Fruit fly (Drosophila melanogaster) whole organism, embryonic: ENCODE measurements around the gene CG43897.

Source experiments
- Asciz ChIP-seq: fragments of 200-800 bp; sonication (Bioruptor generic); optimal IDR thresholded peaks from 2 replicates; lab custom pipeline; 2017; ENCODE audit warnings: missing biosample characterization, mild to moderate bottlenecking, missing genetic modification characterization, missing genetic modification reagents
- CG10654 ChIP-seq: fragments of 200-800 bp; sonication (Bioruptor generic); optimal IDR thresholded peaks from 2 replicates; lab custom pipeline; 2016; ENCODE audit warnings: missing biosample characterization, missing genetic modification characterization
- CG12071 ChIP-seq: fragments of 200-800 bp; sonication (Bioruptor generic); optimal IDR thresholded peaks from 3 replicates; lab custom pipeline; 2018; ENCODE audit warnings: missing biosample characterization, mild to moderate bottlenecking, missing genetic modification characterization
- CG12299 ChIP-seq: fragments of 200-800 bp; sonication (Bioruptor generic); optimal IDR thresholded peaks from 2 replicates; lab custom pipeline; 2018; ENCODE audit warnings: missing biosample characterization, mild to moderate bottlenecking, missing genetic modification characterization
- CG14014 ChIP-seq: fragments of 200-800 bp; sonication (Bioruptor generic); IDR thresholded peaks from 2 replicates; pipeline ENCODE4 v1.3.6; 2022; ENCODE audit warnings: missing biosample characterization, missing genetic modification characterization
- CG14710 ChIP-seq: fragments of 200-800 bp; sonication (Bioruptor generic); optimal IDR thresholded peaks from 3 replicates; lab custom pipeline; 2019; ENCODE audit warnings: missing biosample characterization, mild to moderate bottlenecking, missing genetic modification characterization, moderate library complexity
- CG15514 ChIP-seq: fragments of 200-800 bp; sonication (Bioruptor generic); optimal IDR thresholded peaks from 3 replicates; lab custom pipeline; 2017; ENCODE audit warnings: missing biosample characterization, missing genetic modification characterization, mild to moderate bottlenecking, moderate library complexity, missing genetic modification reagents
- CG1603 ChIP-seq: fragments of 200-800 bp; sonication (Bioruptor generic); optimal IDR thresholded peaks from 2 replicates; lab custom pipeline; 2019; ENCODE audit warnings: missing biosample characterization, mild to moderate bottlenecking, missing genetic modification characterization, moderate library complexity
- CG17186 ChIP-seq: fragments of 200-800 bp; sonication (Bioruptor generic); optimal IDR thresholded peaks from 3 replicates; lab custom pipeline; 2017; ENCODE audit warnings: missing biosample characterization, missing genetic modification reagents, missing genetic modification characterization
- CG18262 ChIP-seq: fragments of 200-800 bp; optimal IDR thresholded peaks from 3 replicates; lab custom pipeline; 2019; ENCODE audit warnings: missing biosample characterization, mild to moderate bottlenecking, missing genetic modification characterization, moderate library complexity
- CG2116 ChIP-seq: fragments of 200-800 bp; sonication (Bioruptor generic); optimal IDR thresholded peaks from 3 replicates; lab custom pipeline; 2018; ENCODE audit warnings: missing biosample characterization, mild to moderate bottlenecking, missing genetic modification characterization
- CG2120 ChIP-seq: fragments of 200-800 bp; sonication (Bioruptor generic); optimal IDR thresholded peaks from 3 replicates; lab custom pipeline; 2016; ENCODE audit warnings: missing biosample characterization, missing genetic modification characterization
- CG2129 ChIP-seq: fragments of 200-800 bp; sonication (Bioruptor generic); IDR thresholded peaks from 2 replicates; pipeline ENCODE4 v1.3.6; 2022; ENCODE audit warnings: missing biosample characterization, missing genetic modification characterization; ENCODE audit not compliant: partially characterized antibody
- CG3281 ChIP-seq: fragments of 200-800 bp; sonication (Bioruptor generic); optimal IDR thresholded peaks from 3 replicates; lab custom pipeline; 2017; ENCODE audit warnings: missing biosample characterization, mild to moderate bottlenecking, missing genetic modification characterization
- CG3407 ChIP-seq: fragments of 200-800 bp; sonication (Bioruptor generic); optimal IDR thresholded peaks from 2 replicates; lab custom pipeline; 2018; ENCODE audit warnings: missing biosample characterization, mild to moderate bottlenecking, missing genetic modification characterization
- CG4424 ChIP-seq: fragments of 200-800 bp; sonication (Bioruptor generic); optimal IDR thresholded peaks from 3 replicates; lab custom pipeline; 2016; ENCODE audit warnings: missing biosample characterization, missing genetic modification characterization
- CG4707 ChIP-seq: fragments of 200-800 bp; sonication (Bioruptor generic); optimal IDR thresholded peaks from 2 replicates; lab custom pipeline; 2018; ENCODE audit warnings: missing biosample characterization, mild to moderate bottlenecking, missing genetic modification characterization, moderate library complexity
- CG7271 ChIP-seq: fragments of 200-800 bp; sonication (Bioruptor generic); optimal IDR thresholded peaks from 2 replicates; lab custom pipeline; 2018; ENCODE audit warnings: missing biosample characterization, mild to moderate bottlenecking, missing genetic modification characterization, moderate library complexity
- CG7987 ChIP-seq: fragments of 200-800 bp; sonication (Bioruptor generic); optimal IDR thresholded peaks from 2 replicates; lab custom pipeline; 2018; ENCODE audit warnings: missing biosample characterization, mild to moderate bottlenecking, missing genetic modification characterization, moderate library complexity
- Dbx ChIP-seq: fragments of 200-800 bp; sonication (Bioruptor generic); IDR thresholded peaks from 3 replicates; pipeline ENCODE4 v1.3.6; 2022; ENCODE audit warnings: missing biosample characterization, missing genetic modification characterization
- Dll ChIP-seq: fragments of 200-800 bp; sonication (Bioruptor generic); IDR thresholded peaks from 4 replicates; pipeline ENCODE4 v1.3.6; 2022; ENCODE audit warnings: missing biosample characterization, missing genetic modification characterization; ENCODE audit not compliant: partially characterized antibody
- HmgZ ChIP-seq: fragments of 200-800 bp; sonication (Bioruptor generic); optimal IDR thresholded peaks from 2 replicates; lab custom pipeline; 2018; ENCODE audit warnings: missing biosample characterization, mild to moderate bottlenecking, missing genetic modification characterization
- Hr3 ChIP-seq: fragments of 200-800 bp; sonication (Bioruptor generic); optimal IDR thresholded peaks from 3 replicates; lab custom pipeline; 2016; ENCODE audit warnings: missing biosample characterization, missing genetic modification characterization
- Hr51 ChIP-seq, 2 experiments: fragments of 200-800 bp; sonication (Bioruptor generic); optimal IDR thresholded peaks; 2 replicates in 1 of 2; 3 replicates in 1 of 2; lab custom pipeline; 2016 to 2018; ENCODE audit warnings: missing biosample characterization in 2 of 2, missing genetic modification characterization in 2 of 2, mild to moderate bottlenecking in 1 of 2, moderate library complexity in 1 of 2
- MBD-R2 ChIP-seq: fragments of 200-800 bp; sonication (Bioruptor generic); IDR thresholded peaks from 2 replicates; pipeline ENCODE4 v1.3.6; 2022; ENCODE audit warnings: missing biosample characterization, missing genetic modification characterization
- Max ChIP-seq: fragments of 200-800 bp; sonication (Bioruptor generic); optimal IDR thresholded peaks from 2 replicates; lab custom pipeline; 2016; ENCODE audit warnings: missing biosample characterization, mild to moderate bottlenecking, missing genetic modification characterization
- NC2α ChIP-seq: fragments of 200-800 bp; sonication (Bioruptor generic); optimal IDR thresholded peaks from 2 replicates; lab custom pipeline; 2016; ENCODE audit warnings: missing biosample characterization, missing genetic modification characterization
- Side ChIP-seq: fragments of 200-800 bp; sonication (Bioruptor generic); optimal IDR thresholded peaks from 2 replicates; lab custom pipeline; 2016; ENCODE audit warnings: missing biosample characterization, missing genetic modification characterization
- Six4 ChIP-seq: fragments of 200-800 bp; sonication (Bioruptor generic); optimal IDR thresholded peaks from 2 replicates; lab custom pipeline; 2016; ENCODE audit warnings: missing biosample characterization, missing genetic modification characterization
- TFAM ChIP-seq: fragments of 200-800 bp; sonication (Bioruptor generic); optimal IDR thresholded peaks from 2 replicates; lab custom pipeline; 2017; ENCODE audit warnings: missing biosample characterization, missing genetic modification characterization, inconsistent platforms
- YL-1 ChIP-seq: fragments of 200-800 bp; sonication (Bioruptor generic); optimal IDR thresholded peaks from 3 replicates; lab custom pipeline; 2017; ENCODE audit warnings: missing biosample characterization, mild to moderate bottlenecking, missing genetic modification characterization
- ash1 ChIP-seq: fragments of 200-800 bp; sonication (Bioruptor generic); optimal IDR thresholded peaks from 2 replicates; lab custom pipeline; 2018; ENCODE audit warnings: missing biosample characterization, mild to moderate bottlenecking, missing genetic modification characterization
- croc ChIP-seq: fragments of 200-800 bp; sonication (Bioruptor generic); conservative IDR thresholded peaks from 3 replicates; pipeline ENCODE4 v1.3.6; 2022; ENCODE audit warnings: missing biosample characterization, missing genetic modification characterization
- dpn ChIP-seq, 2 experiments: fragments of 200-800 bp; sonication (Bioruptor generic); optimal IDR thresholded peaks; 3 replicates each; lab custom pipeline; 2016; ENCODE audit warnings: missing biosample characterization in 2 of 2, missing genetic modification characterization in 2 of 2
- grau ChIP-seq: fragments of 200-800 bp; optimal IDR thresholded peaks from 3 replicates; lab custom pipeline; 2019; ENCODE audit warnings: missing biosample characterization, mild to moderate bottlenecking, missing genetic modification characterization, moderate library complexity
- jigr1 ChIP-seq: fragments of 200-800 bp; sonication (Bioruptor generic); IDR thresholded peaks from 3 replicates; pipeline ENCODE4 v1.3.6; 2022; ENCODE audit warnings: missing biosample characterization, missing genetic modification characterization
- ken ChIP-seq: fragments of 200-800 bp; sonication (Bioruptor generic); IDR thresholded peaks from 3 replicates; pipeline ENCODE4 v1.3.6; 2022; ENCODE audit warnings: missing biosample characterization, missing genetic modification characterization
- lbe ChIP-seq: fragments of 200-800 bp; sonication (Bioruptor generic); optimal IDR thresholded peaks from 2 replicates; lab custom pipeline; 2016; ENCODE audit warnings: missing biosample characterization, mild to moderate bottlenecking, missing genetic modification characterization
- lilli ChIP-seq: fragments of 200-800 bp; sonication (Bioruptor generic); optimal IDR thresholded peaks from 3 replicates; lab custom pipeline; 2016; ENCODE audit warnings: missing biosample characterization, missing genetic modification characterization
- lola ChIP-seq, 3 experiments: fragments of >200 bp in 2 of 3; fragments of 200-800 bp in 1 of 3; sonication (Bioruptor generic) in 1 of 3; optimal IDR thresholded peaks; 2 replicates each; lab custom pipeline; 2017 to 2019; ENCODE audit warnings: missing biosample characterization in 3 of 3, missing genetic modification characterization in 3 of 3, mild to moderate bottlenecking in 1 of 3, moderate library complexity in 1 of 3
- onecut ChIP-seq: fragments of 200-800 bp; sonication (Bioruptor generic); IDR thresholded peaks from 2 replicates; pipeline ENCODE4 v1.3.6; 2022; ENCODE audit warnings: missing biosample characterization, missing genetic modification characterization
- pho ChIP-seq: fragments of 200-800 bp; sonication (Bioruptor generic); optimal IDR thresholded peaks from 2 replicates; lab custom pipeline; 2016; ENCODE audit warnings: missing biosample characterization, missing genetic modification characterization
- prd ChIP-seq, 3 experiments: fragments of >200 bp in 2 of 3; fragments of 200-800 bp in 1 of 3; sonication (Bioruptor generic) in 1 of 3; optimal IDR thresholded peaks in 2 of 3; IDR thresholded peaks in 1 of 3; 2 replicates in 2 of 3; 3 replicates in 1 of 3; pipeline versions ENCODE4 v1.3.6 to Lab custom; 2017 to 2022; ENCODE audit warnings: missing biosample characterization in 1 of 3, missing genetic modification characterization in 1 of 3
- ro ChIP-seq: fragments of 200-800 bp; sonication (Bioruptor generic); IDR thresholded peaks from 2 replicates; pipeline ENCODE4 v1.3.6; 2022; ENCODE audit warnings: missing biosample characterization, missing genetic modification characterization
- slou ChIP-seq: fragments of 200-800 bp; sonication (Bioruptor generic); optimal IDR thresholded peaks from 3 replicates; lab custom pipeline; 2016; ENCODE audit warnings: missing biosample characterization, missing genetic modification characterization
- sob ChIP-seq: fragments of 200-800 bp; sonication (Bioruptor generic); IDR thresholded peaks from 2 replicates; pipeline ENCODE4 v1.3.6; 2022; ENCODE audit warnings: missing biosample characterization, missing genetic modification characterization
- sr ChIP-seq: fragments of 200-800 bp; sonication (Bioruptor generic); IDR thresholded peaks from 3 replicates; pipeline ENCODE4 v1.3.6; 2022; ENCODE audit warnings: missing biosample characterization, missing genetic modification characterization
- stwl ChIP-seq: fragments of 200-800 bp; sonication (Bioruptor generic); optimal IDR thresholded peaks from 3 replicates; lab custom pipeline; 2018; ENCODE audit warnings: missing biosample characterization, mild to moderate bottlenecking, missing genetic modification characterization, moderate library complexity
- zen2 ChIP-seq: fragments of 200-800 bp; sonication (Bioruptor generic); IDR thresholded peaks from 3 replicates; pipeline ENCODE4 v1.3.6; 2022; ENCODE audit warnings: missing biosample characterization, missing genetic modification characterization; ENCODE audit not compliant: partially characterized antibody

Gene CG43897

DNA sequence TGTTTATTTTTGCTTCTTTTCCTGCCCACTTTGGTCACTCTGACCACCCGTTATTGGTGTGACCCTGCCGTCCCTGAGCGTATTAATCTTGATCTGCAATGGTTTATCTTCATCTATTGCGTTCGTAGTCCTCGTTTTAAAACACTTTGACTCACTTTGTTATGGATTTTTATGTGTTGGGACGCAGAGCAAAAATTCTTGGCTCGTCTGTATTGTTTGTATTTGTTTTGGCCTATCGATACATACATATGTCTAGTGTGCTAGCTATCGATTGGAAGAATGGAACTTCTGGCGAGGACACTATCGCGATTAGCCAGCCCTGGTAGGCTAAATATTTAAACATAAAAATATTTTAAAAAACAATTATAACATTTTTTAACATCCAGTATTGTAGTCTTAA is 46.0 kb downstream of the CG43897 start, which contains the start of gene CG10809:
TSS of gene CG10809 (minus strand) at position 266 of the 400 bp plus-strand sequence.
- TF ChIP-seq CG4424 (GFP tag; lab: Kevin White, UChicago) = peak; percentile 45
- TF ChIP-seq Side (GFP tag; lab: Kevin White, UChicago) = no peak
- no peak for TF ChIP-seq Asciz (GFP tag; lab: Kevin White, UChicago)
- peak; percentile 24 for TF ChIP-seq CG3281
- TF ChIP-seq zen2 (GFP tag; lab: Robert Waterston, UW) = peak; percentile 62; the same call in 1 of the 3 replicates
- peak; percentile 39; the same call in 1 of the 2 replicates for TF ChIP-seq sob (GFP tag; lab: Robert Waterston, UW)
- no peak for TF ChIP-seq sr
- TF ChIP-seq lbe (GFP tag; lab: Kevin White, UChicago) = peak; percentile 45
- TF ChIP-seq MBD-R2 = peak; percentile 76
- peak; percentile 11 for TF ChIP-seq Hr3
- TF ChIP-seq jigr1 (GFP tag; lab: Robert Waterston, UW) = peak; percentile 57; the same call in 1 of the 3 replicates
- TF ChIP-seq ken (GFP tag; lab: Robert Waterston, UW) = no peak
- TF ChIP-seq YL-1 (GFP tag; lab: Kevin White, UChicago) = peak; percentile 88
- TF ChIP-seq CG2129 (GFP tag; lab: Robert Waterston, UW) = peak; percentile 83
- TF ChIP-seq croc (GFP tag; lab: Robert Waterston, UW) = no peak
- TF ChIP-seq HmgZ (tag; lab: Kevin White, UChicago) = peak; percentile 40
- no peak for TF ChIP-seq CG12071 (GFP tag; lab: Kevin White, UChicago)
- no peak for TF ChIP-seq CG3407 (GFP tag; lab: Kevin White, UChicago)
- peak in 1 of 2 experiments; percentile 44 for TF ChIP-seq dpn (GFP tag; optimal IDR thresholded peaks at IDR 0.05; lab: Kevin White, UChicago)
- peak; percentile 60 for TF ChIP-seq CG17186
- no peak for TF ChIP-seq TFAM (GFP tag; lab: Kevin White, UChicago)
- peak; percentile 87 for TF ChIP-seq stwl (tag; lab: Kevin White, UChicago)
- peak; percentile 79 for TF ChIP-seq CG14710 (tag; lab: Kevin White, UChicago)
- TF ChIP-seq onecut = no peak
- TF ChIP-seq Dbx (GFP tag; lab: Robert Waterston, UW) = peak; percentile 28; the same call in 1 of the 3 replicates
- TF ChIP-seq CG4707 (GFP tag; lab: Kevin White, UChicago) = no peak
- TF ChIP-seq NC2α (GFP tag; lab: Kevin White, UChicago) = no peak
- TF ChIP-seq Hr51 (GFP tag; optimal IDR thresholded peaks at IDR 0.05; lab: Kevin White, UChicago) = peak in 1 of 2 experiments; percentile 0
- TF ChIP-seq slou = peak; percentile 8
- TF ChIP-seq CG10654 (GFP tag; lab: Kevin White, UChicago) = peak; percentile 20
- TF ChIP-seq grau (tag; lab: Kevin White, UChicago) = peak; percentile 43
- TF ChIP-seq lilli (GFP tag; lab: Kevin White, UChicago) = peak; percentile 45
- peak; percentile 28 for TF ChIP-seq Six4 (GFP tag; lab: Kevin White, UChicago)
- TF ChIP-seq CG2116 (GFP tag; lab: Kevin White, UChicago) = peak; percentile 85
- TF ChIP-seq prd (optimal IDR thresholded peaks at IDR 0.05; lab: Kevin White, UChicago) = no peak
- TF ChIP-seq prd (GFP tag; IDR thresholded peaks at IDR 0.05; lab: Robert Waterston, UW) = peak; percentile 37; the same call in 1 of the 3 replicates
- peak; percentile 87 for TF ChIP-seq CG15514 (GFP tag; lab: Kevin White, UChicago)
- TF ChIP-seq CG18262 (tag; lab: Kevin White, UChicago) = peak; percentile 52
- peak; percentile 48 for TF ChIP-seq CG7987 (GFP tag; lab: Kevin White, UChicago)
- TF ChIP-seq lola (GFP tag; optimal IDR thresholded peaks at IDR 0.05; lab: Kevin White, UChicago) = peak in 1 of 3 experiments; percentile 36
- TF ChIP-seq CG7271 (tag; lab: Kevin White, UChicago) = peak; percentile 10
- peak; percentile 92 for TF ChIP-seq Dll (GFP tag; lab: Robert Waterston, UW)
- TF ChIP-seq ash1 (GFP tag; lab: Kevin White, UChicago) = no peak
- peak; percentile 44 for TF ChIP-seq Max (GFP tag; lab: Kevin White, UChicago)
- peak; percentile 55 for TF ChIP-seq CG2120 (GFP tag; lab: Kevin White, UChicago)
- peak; percentile 68 for TF ChIP-seq CG1603 (tag; lab: Kevin White, UChicago)
- no peak for TF ChIP-seq ro (GFP tag; lab: Robert Waterston, UW)
- TF ChIP-seq CG12299 (tag; lab: Kevin White, UChicago) = no peak
- TF ChIP-seq pho (GFP tag; lab: Kevin White, UChicago) = peak; percentile 20
- no peak for TF ChIP-seq CG14014
